Fruit fly (Drosophila melanogaster): ENCODE measurements around the gene I-t.
A peak's percentile ranks its signal among the peaks of the same experiment; 100 is the strongest.

I-t gene

dm6 chr3R:11665508-11665907 lies 38.3 kb upstream of the I-t start (continued):
- TF ChIP-seq CG12744 (GFP tag; optimal IDR thresholded peaks at IDR 0.05), result no peak
- no peak for TF ChIP-seq Sry-δ (GFP tag; optimal IDR thresholded peaks at IDR 0.05)
- TF ChIP-seq jigr1 (GFP tag; IDR thresholded peaks at IDR 0.05), result no peak
- no peak for TF ChIP-seq CG11560 (tag; IDR thresholded peaks at IDR 0.05)
- no peak for TF ChIP-seq NK7.1 (GFP tag; optimal IDR thresholded peaks at IDR 0.05)
- TF ChIP-seq danr (GFP tag; IDR thresholded peaks at IDR 0.05), result no peak
- TF ChIP-seq Max (GFP tag; optimal IDR thresholded peaks at IDR 0.05), result no peak
- TF ChIP-seq ro (GFP tag; IDR thresholded peaks at IDR 0.05), result no peak
- TF ChIP-seq unpg (GFP tag; optimal IDR thresholded peaks at IDR 0.05), result no peak
- TF ChIP-seq CG15073 (GFP tag; optimal IDR thresholded peaks at IDR 0.05), result no peak
- no peak for TF ChIP-seq CG30020 (tag; optimal IDR thresholded peaks at IDR 0.05)
- no peak for TF ChIP-seq Doc3 (GFP tag; IDR thresholded peaks at IDR 0.05; ENCODE audit: partially characterized antibody)
- TF ChIP-seq CG6254 (GFP tag; optimal IDR thresholded peaks at IDR 0.05), result no peak
- TF ChIP-seq MESR4 (GFP tag; optimal IDR thresholded peaks at IDR 0.05), result no peak
- no peak for TF ChIP-seq gsb (GFP tag; IDR thresholded peaks at IDR 0.05)
- no peak for TF ChIP-seq Xrp1 (GFP tag; IDR thresholded peaks at IDR 0.05)
- no peak for TF ChIP-seq klu (GFP tag; IDR thresholded peaks at IDR 0.05)
- no peak for TF ChIP-seq slbo (GFP tag; IDR thresholded peaks at IDR 0.05)
- no peak for TF ChIP-seq sr (GFP tag; IDR thresholded peaks at IDR 0.05)
- TF ChIP-seq CG1832 (GFP tag; optimal IDR thresholded peaks at IDR 0.05), result no peak
- TF ChIP-seq exex (tag; optimal IDR thresholded peaks at IDR 0.05), result no peak
- TF ChIP-seq CG16813 (GFP tag; IDR thresholded peaks at IDR 0.05; ENCODE audit: partially characterized antibody), result no peak
- TF ChIP-seq CG43689 (GFP tag; IDR thresholded peaks at IDR 0.05), result no peak
- no peak for TF ChIP-seq CG4707 (GFP tag; optimal IDR thresholded peaks at IDR 0.05)
- TF ChIP-seq Elba2 (GFP tag; optimal IDR thresholded peaks at IDR 0.05), result no peak
- no peak for TF ChIP-seq tll (GFP tag; optimal IDR thresholded peaks at IDR 0.05)
- no peak for TF ChIP-seq lilli (GFP tag; optimal IDR thresholded peaks at IDR 0.05)
- no peak for TF ChIP-seq zen (tag; optimal IDR thresholded peaks at IDR 0.05)
- no peak for TF ChIP-seq CG6813 (GFP tag; optimal IDR thresholded peaks at IDR 0.05)
- no peak for TF ChIP-seq otp (GFP tag; IDR thresholded peaks at IDR 0.05)
- TF ChIP-seq CG14710 (tag; optimal IDR thresholded peaks at IDR 0.05), result no peak
- TF ChIP-seq CG8290 (GFP tag; optimal IDR thresholded peaks at IDR 0.05), result no peak
- TF ChIP-seq CG8290 (tag; optimal IDR thresholded peaks at IDR 0.05), result peak in 1 of 2 experiments; percentile 11
- TF ChIP-seq CG16779 (GFP tag; IDR thresholded peaks at IDR 0.05), result no peak
- no peak for TF ChIP-seq D (optimal IDR thresholded peaks at IDR 0.05)
- no peak for TF ChIP-seq D (GFP tag; optimal IDR thresholded peaks at IDR 0.05)
- TF ChIP-seq luna (GFP tag; optimal IDR thresholded peaks at IDR 0.05), result no peak
- TF ChIP-seq CrebB (tag; optimal IDR thresholded peaks at IDR 0.05), result no peak
- no peak for TF ChIP-seq insv (GFP tag; optimal IDR thresholded peaks at IDR 0.05)
- peak; percentile 35 for TF ChIP-seq stwl (tag; optimal IDR thresholded peaks at IDR 0.05)
- no peak for TF ChIP-seq ato (GFP tag; IDR thresholded peaks at IDR 0.05; ENCODE audit: partially characterized antibody)
- TF ChIP-seq CG6683 (GFP tag; optimal IDR thresholded peaks at IDR 0.05), result no peak
- TF ChIP-seq trem (tag; optimal IDR thresholded peaks at IDR 0.05), result no peak
- no peak for TF ChIP-seq CG18262 (tag; optimal IDR thresholded peaks at IDR 0.05)
- no peak for TF ChIP-seq CG17568 (GFP tag; optimal IDR thresholded peaks at IDR 0.05)
- TF ChIP-seq CG11085 (GFP tag; IDR thresholded peaks at IDR 0.05), result no peak
